Worm (Caenorhabditis elegans) whole organism, L4/young adult: ENCODE measurements around the gene mfn-1.

ENCODE experiments used
- W03F9.2 ChIP-seq: fragments of 150-350 bp; optimal IDR thresholded peaks from 2 replicates; lab custom pipeline; 2014; ENCODE audit warnings: missing biosample characterization, missing genetic modification characterization
- dao-5 ChIP-seq: sonication (generic microtip); optimal IDR thresholded peaks from 2 replicates; lab custom pipeline; 2016; ENCODE audit warnings: missing genotype, missing genetic modification characterization, moderate library complexity, missing compliant biosample characterization
- him-1 ChIP-seq: sonication (generic microtip); optimal IDR thresholded peaks from 2 replicates; lab custom pipeline; 2016; ENCODE audit warnings: missing genotype, missing genetic modification reagents, missing genetic modification characterization, missing compliant biosample characterization

DNA sequence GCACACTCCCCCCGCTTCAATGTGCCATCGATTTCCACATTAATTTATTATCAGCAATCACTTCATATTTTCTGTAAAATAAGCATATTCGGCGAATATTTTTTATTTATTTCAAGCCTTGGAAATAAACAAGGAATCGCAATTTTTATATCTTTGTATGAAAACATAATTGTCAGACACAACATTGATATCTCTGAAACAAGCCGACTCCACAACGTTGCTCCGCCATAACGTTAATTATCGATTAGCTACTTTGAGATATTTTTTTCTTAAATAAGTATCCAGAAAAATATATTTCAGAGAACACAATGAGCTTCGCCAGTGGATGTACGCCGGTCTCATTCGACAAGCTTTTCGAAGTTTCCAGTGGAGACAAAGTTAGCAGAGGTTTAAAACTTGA is 28.0 kb downstream of the mfn-1 start, which contains the start of gene adbp-1:
- TF ChIP-seq W03F9.2 (tag; lab: Kevin White, UChicago) (no peak), him-1 (tag; lab: Kevin White, UChicago) (no peak), dao-5 (tag; lab: Kevin White, UChicago) (no peak)
